Worm (Caenorhabditis elegans): ENCODE measurements around the gene F43H9.4.

The F43H9.4 gene

DNA sequence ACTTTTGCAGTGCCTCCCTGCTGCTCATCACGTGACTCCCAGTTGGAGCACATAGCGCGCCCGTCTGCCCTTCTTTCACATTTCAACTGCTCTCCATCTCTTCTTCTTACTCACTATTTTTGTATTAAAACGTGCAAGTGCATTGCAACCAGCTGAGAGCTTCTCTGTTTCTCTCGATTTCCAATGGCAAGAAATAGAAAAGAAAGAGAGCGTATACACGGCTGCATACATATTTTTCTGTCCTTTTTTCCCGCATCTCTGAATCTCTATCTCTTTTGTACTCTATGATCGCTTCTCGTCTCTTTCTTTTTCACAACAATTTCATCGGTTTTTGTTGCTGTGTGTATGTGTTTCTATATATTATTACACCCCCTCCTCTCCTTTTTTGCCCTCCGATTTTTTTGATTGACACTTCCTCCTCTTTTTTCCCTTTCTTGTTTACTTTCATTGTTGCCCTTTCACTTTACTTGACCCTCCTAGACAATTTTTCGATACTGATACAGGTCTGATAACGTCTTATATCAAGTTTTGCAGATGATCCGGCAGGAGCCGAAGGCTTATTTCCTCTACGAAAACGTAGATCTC, 25.5 kb upstream of the F43H9.4 start, which contains the start of gene Y97E10AR.1:
Gene Y97E10AR.1, plus strand, starts transcription at position 535 of the 585 bp plus-strand sequence.
- TF ChIP-seq ztf-11 (tag; optimal IDR thresholded peaks at IDR 0.05) (no peak), blmp-1 (tag; optimal IDR thresholded peaks at IDR 0.05) (peak; percentile 55), mab-5 (tag; optimal IDR thresholded peaks at IDR 0.05) (peak; percentile 2), unc-120 (tag; optimal IDR thresholded peaks at IDR 0.05; ENCODE audit: poor library complexity, severe bottlenecking) (peak; percentile 98), tbx-8 (GFP tag; optimal IDR thresholded peaks at IDR 0.05) (no peak), ceh-43 (GFP tag; optimal IDR thresholded peaks at IDR 0.05) (no peak), elt-1 (tag; optimal IDR thresholded peaks at IDR 0.05; ENCODE audit: borderline replicate concordance, insufficient read depth) (no peak), ceh-83 (GFP tag; optimal IDR thresholded peaks at IDR 0.05) (no peak), sptf-1 (tag; optimal IDR thresholded peaks at IDR 0.05) (peak; percentile 28), lsy-2 (tag; optimal IDR thresholded peaks at IDR 0.05) (peak; percentile 42), nhr-237 (tag; optimal IDR thresholded peaks at IDR 0.05) (peak; percentile 69), unc-62 (GFP tag; optimal IDR thresholded peaks at IDR 0.05) (peak; percentile 85), snpc-4 (tag; optimal IDR thresholded peaks at IDR 0.05) (no peak), hlh-1 (tag; optimal IDR thresholded peaks at IDR 0.05) (peak; percentile 85), nhr-76 (tag; optimal IDR thresholded peaks at IDR 0.05) (no peak), mep-1 (tag; optimal IDR thresholded peaks at IDR 0.05) (peak; percentile 43), ces-1 (GFP tag; optimal IDR thresholded peaks at IDR 0.05) (peak; percentile 82), nhr-12 (tag; optimal IDR thresholded peaks at IDR 0.05) (no peak), mls-2 (tag; optimal IDR thresholded peaks at IDR 0.05) (peak; percentile 55), drap-1 (GFP tag; optimal IDR thresholded peaks at IDR 0.05) (peak; percentile 39), pha-4 (tag; optimal IDR thresholded peaks at IDR 0.05) (peak; percentile 7)

ce11 chrV:8005000-8005399, 21.5 kb upstream of the F43H9.4 start, which contains the start of gene Y97E10AR.8:
Gene Y97E10AR.8, plus strand, starts transcription at chrV:8005300.
- TF ChIP-seq ces-1 (GFP tag; optimal IDR thresholded peaks at IDR 0.05), result no peak
- TF ChIP-seq sem-2 (GFP tag; optimal IDR thresholded peaks at IDR 0.05), result no peak
- no peak for TF ChIP-seq snpc-4 (tag; optimal IDR thresholded peaks at IDR 0.05)
- TF ChIP-seq ztf-11 (tag; optimal IDR thresholded peaks at IDR 0.05), result no peak
- TF ChIP-seq ceh-39 (tag; optimal IDR thresholded peaks at IDR 0.05), result no peak
- no peak for TF ChIP-seq nhr-28 (tag; optimal IDR thresholded peaks at IDR 0.05)
- no peak for TF ChIP-seq zip-8 (tag; optimal IDR thresholded peaks at IDR 0.05)
- no peak for TF ChIP-seq M03D4.4 (tag; optimal IDR thresholded peaks at IDR 0.05)
- no peak for TF ChIP-seq tbx-8 (GFP tag; optimal IDR thresholded peaks at IDR 0.05)
- TF ChIP-seq cnd-1 (tag; optimal IDR thresholded peaks at IDR 0.05), result no peak
- no peak for TF ChIP-seq sptf-1 (tag; optimal IDR thresholded peaks at IDR 0.05)
- TF ChIP-seq ceh-43 (GFP tag; optimal IDR thresholded peaks at IDR 0.05), result no peak
- TF ChIP-seq mep-1 (tag; optimal IDR thresholded peaks at IDR 0.05), result no peak
- TF ChIP-seq nhr-237 (tag; optimal IDR thresholded peaks at IDR 0.05), result no peak
- TF ChIP-seq nhr-12 (tag; optimal IDR thresholded peaks at IDR 0.05), result no peak
- TF ChIP-seq lin-13 (tag; optimal IDR thresholded peaks at IDR 0.05), result no peak

- TF ChIP-seq lin-32 (GFP tag; optimal IDR thresholded peaks at IDR 0.05) (no peak), sptf-1 (tag; optimal IDR thresholded peaks at IDR 0.05) (no peak), ces-1 (GFP tag; optimal IDR thresholded peaks at IDR 0.05) (peak; percentile 73), pha-4 (tag; optimal IDR thresholded peaks at IDR 0.05) (no peak)
Measured at ce11 chrV:8007460-8008292, 18.8 kb upstream of the F43H9.4 start, which contains the start of gene Y97E10AR.3. Gene Y97E10AR.3, minus strand, starts transcription at chrV:8007510.

DNA sequence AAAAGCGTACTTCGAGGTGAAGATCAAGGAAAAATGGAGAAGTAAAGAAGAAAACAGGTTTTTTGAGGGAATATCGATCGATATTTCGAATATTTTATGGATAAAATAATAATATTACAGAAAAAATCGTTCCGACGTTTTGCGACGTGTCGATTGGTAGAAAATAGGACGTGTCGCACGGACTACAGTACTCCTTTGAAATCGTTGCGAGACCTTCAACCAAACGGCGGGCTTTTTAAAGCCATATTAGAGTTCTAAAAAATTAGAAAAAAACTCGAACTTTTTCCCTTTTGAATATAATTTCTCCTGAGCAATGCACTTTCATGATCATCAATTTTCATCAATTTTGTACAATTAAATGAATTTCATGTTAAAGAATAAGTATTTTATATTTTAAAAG, 16.4 kb upstream of the F43H9.4 start, which contains the start of gene Y97E10AR.4:
Gene Y97E10AR.4, minus strand, starts transcription at position 131 of the 400 bp plus-strand sequence.
- TF ChIP-seq lsy-2 (tag; optimal IDR thresholded peaks at IDR 0.05) (no peak), mab-5 (tag; optimal IDR thresholded peaks at IDR 0.05) (no peak), elt-3 (tag; optimal IDR thresholded peaks at IDR 0.05) (no peak), unc-120 (tag; optimal IDR thresholded peaks at IDR 0.05; ENCODE audit: poor library complexity, severe bottlenecking) (no peak), unc-62 (GFP tag; optimal IDR thresholded peaks at IDR 0.05) (no peak), cnd-1 (tag; optimal IDR thresholded peaks at IDR 0.05) (no peak), sptf-1 (tag; optimal IDR thresholded peaks at IDR 0.05) (no peak), ceh-83 (GFP tag; optimal IDR thresholded peaks at IDR 0.05) (no peak), snpc-4 (tag; optimal IDR thresholded peaks at IDR 0.05) (no peak), hlh-1 (tag; optimal IDR thresholded peaks at IDR 0.05) (no peak)
